Fruit fly (Drosophila melanogaster): ENCODE data around the gene CG31091.

The CG31091 gene

dm6 chr3R:25885136-25885535, 14.6 kb upstream of the CG31091 start (continued):
- TF ChIP-seq CG2199 (GFP tag; IDR thresholded peaks at IDR 0.05) (no peak), CG33213 (GFP tag; optimal IDR thresholded peaks at IDR 0.05) (no peak), CG15696 (tag; optimal IDR thresholded peaks at IDR 0.05) (peak; percentile 80), scrt (GFP tag; optimal IDR thresholded peaks at IDR 0.05) (no peak), CG11085 (GFP tag; IDR thresholded peaks at IDR 0.05) (no peak), Hr3 (GFP tag; optimal IDR thresholded peaks at IDR 0.05) (no peak), CG32767 (GFP tag; IDR thresholded peaks at IDR 0.05) (no peak), Hand (GFP tag; optimal IDR thresholded peaks at IDR 0.05) (no peak), Hsf (GFP tag; optimal IDR thresholded peaks at IDR 0.05) (no peak), CG12155 (GFP tag; optimal IDR thresholded peaks at IDR 0.05) (no peak), vfl (GFP tag; optimal IDR thresholded peaks at IDR 0.05) (no peak), Meics (GFP tag; optimal IDR thresholded peaks at IDR 0.05) (no peak), corto (GFP tag; optimal IDR thresholded peaks at IDR 0.05) (no peak), CG6854 (GFP tag; optimal IDR thresholded peaks at IDR 0.05) (no peak), pnt (GFP tag; optimal IDR thresholded peaks at IDR 0.05) (no peak), Drgx (GFP tag; IDR thresholded peaks at IDR 0.05) (no peak), ATbp (GFP tag; optimal IDR thresholded peaks at IDR 0.05) (peak; percentile 86), Lim3 (GFP tag; IDR thresholded peaks at IDR 0.05) (no peak), fd64A (GFP tag; optimal IDR thresholded peaks at IDR 0.05) (peak; percentile 86), CG12219 (GFP tag; optimal IDR thresholded peaks at IDR 0.05) (peak; percentile 57), CG10462 (GFP tag; optimal IDR thresholded peaks at IDR 0.05) (no peak), CG4424 (GFP tag; optimal IDR thresholded peaks at IDR 0.05) (no peak), CTCF (GFP tag; optimal IDR thresholded peaks at IDR 0.05) (no peak), Blimp-1 (GFP tag; optimal IDR thresholded peaks at IDR 0.05) (peak; percentile 50), HmgZ (tag; optimal IDR thresholded peaks at IDR 0.05) (peak; percentile 34), CG8290 (GFP tag; optimal IDR thresholded peaks at IDR 0.05) (no peak), CG8290 (tag; optimal IDR thresholded peaks at IDR 0.05) (peak in 1 of 2 experiments; percentile 71), Trl (optimal IDR thresholded peaks at IDR 0.05) (no peak), Trl (GFP tag; optimal IDR thresholded peaks at IDR 0.05) (peak; percentile 39), CG10959 (GFP tag; IDR thresholded peaks at IDR 0.05) (peak; percentile 43), Poxn (GFP tag; IDR thresholded peaks at IDR 0.05) (no peak), shn (GFP tag; optimal IDR thresholded peaks at IDR 0.05) (no peak), Gsc (GFP tag; IDR thresholded peaks at IDR 0.05) (no peak), dm (GFP tag; optimal IDR thresholded peaks at IDR 0.05) (no peak), Dip3 (GFP tag; optimal IDR thresholded peaks at IDR 0.05) (no peak), CG17385 (GFP tag; optimal IDR thresholded peaks at IDR 0.05) (peak; percentile 38), Dll (GFP tag; IDR thresholded peaks at IDR 0.05; ENCODE audit: partially characterized antibody) (no peak), Sry-δ (GFP tag; optimal IDR thresholded peaks at IDR 0.05) (peak; percentile 6), CG10654 (GFP tag; optimal IDR thresholded peaks at IDR 0.05) (no peak), Asciz (GFP tag; optimal IDR thresholded peaks at IDR 0.05) (peak; percentile 51), HLH54F (GFP tag; optimal IDR thresholded peaks at IDR 0.05) (no peak), Opbp (GFP tag; IDR thresholded peaks at IDR 0.05; ENCODE audit: partially characterized antibody) (no peak), CG13424 (tag; optimal IDR thresholded peaks at IDR 0.05) (peak; percentile 22), Fer2 (tag; optimal IDR thresholded peaks at IDR 0.05) (no peak), ERR (GFP tag; optimal IDR thresholded peaks at IDR 0.05) (no peak), CG6765 (GFP tag; optimal IDR thresholded peaks at IDR 0.05) (no peak), CG33557 (GFP tag; optimal IDR thresholded peaks at IDR 0.05) (peak; percentile 77), gcm2 (GFP tag; optimal IDR thresholded peaks at IDR 0.05) (no peak), NFAT (GFP tag; IDR thresholded peaks at IDR 0.05) (no peak), Dref (GFP tag; IDR thresholded peaks at IDR 0.05) (no peak), fd96Cb (tag; optimal IDR thresholded peaks at IDR 0.05) (no peak), CG14050 (GFP tag; IDR thresholded peaks at IDR 0.05) (no peak), Ets65A (GFP tag) (no peak), CG17328 (GFP tag; IDR thresholded peaks at IDR 0.05) (no peak)
